Worm (Caenorhabditis elegans): ENCODE results near the gene srab-18.

- TF ChIP-seq nhr-237 (tag; optimal IDR thresholded peaks at IDR 0.05) (no peak), skn-1 (tag; optimal IDR thresholded peaks at IDR 0.05) (no peak), ama-1 (optimal IDR thresholded peaks at IDR 0.05) (no peak), mdl-1 (tag; optimal IDR thresholded peaks at IDR 0.05) (no peak), nhr-25 (tag; optimal IDR thresholded peaks at IDR 0.05) (no peak), unc-62 (GFP tag; optimal IDR thresholded peaks at IDR 0.05) (no peak), nhr-12 (tag; optimal IDR thresholded peaks at IDR 0.05) (no peak), aly-2 (tag; optimal IDR thresholded peaks at IDR 0.05) (no peak), fos-1 (tag; optimal IDR thresholded peaks at IDR 0.05) (peak; percentile 6), ZK546.5 (tag; optimal IDR thresholded peaks at IDR 0.05) (no peak), elt-1 (tag; optimal IDR thresholded peaks at IDR 0.05) (no peak), ceh-82 (tag; optimal IDR thresholded peaks at IDR 0.05) (no peak), egl-27 (tag; optimal IDR thresholded peaks at IDR 0.05) (no peak)
Observed at ce11 chrV:9856978-9857377, 14.3 kb downstream of the srab-18 start.
